Fruit fly (Drosophila melanogaster) whole organism, prepupa: ENCODE results near the gene CG33107.
A peak's percentile ranks its signal among the peaks of the same experiment; 100 is the strongest.

Source experiments
- Blimp-1 ChIP-seq: fragments of 200-800 bp; sonication (Bioruptor generic); optimal IDR thresholded peaks from 3 replicates; lab custom pipeline; 2017; ENCODE audit warnings: missing biosample characterization, missing genetic modification characterization, mild to moderate bottlenecking, moderate library complexity, missing genetic modification reagents
- CG10631 ChIP-seq: fragments of 200-800 bp; sonication (Bioruptor generic); optimal IDR thresholded peaks from 2 replicates; lab custom pipeline; 2016; ENCODE audit warnings: missing biosample characterization, missing genetic modification characterization
- CG11294 ChIP-seq: fragments of 200-800 bp; sonication (Bioruptor generic); IDR thresholded peaks from 2 replicates; pipeline ENCODE4 v1.3.6; 2022; ENCODE audit warnings: missing biosample characterization, missing genetic modification characterization
- CG11762 ChIP-seq: fragments of 200-800 bp; sonication (Bioruptor generic); optimal IDR thresholded peaks from 3 replicates; lab custom pipeline; 2016; ENCODE audit warnings: missing biosample characterization, missing genetic modification characterization; ENCODE audit not compliant: insufficient read depth
- CG11902 ChIP-seq: fragments of 200-800 bp; sonication (Bioruptor generic); optimal IDR thresholded peaks from 3 replicates; lab custom pipeline; 2016; ENCODE audit warnings: missing biosample characterization, missing genetic modification characterization
- CG15336 ChIP-seq: fragments of 200-800 bp; sonication (Bioruptor generic); IDR thresholded peaks from 2 replicates; pipeline ENCODE4 v1.3.6; 2022; ENCODE audit warnings: missing biosample characterization, missing genetic modification characterization
- CG1621 ChIP-seq: fragments of 200-800 bp; sonication (Bioruptor generic); optimal IDR thresholded peaks from 3 replicates; lab custom pipeline; 2018; ENCODE audit warnings: missing biosample characterization, mild to moderate bottlenecking, missing genetic modification characterization
- CG16779 ChIP-seq: fragments of 200-800 bp; sonication (Bioruptor generic); optimal IDR thresholded peaks from 3 replicates; lab custom pipeline; 2017; ENCODE audit warnings: missing biosample characterization, mild to moderate bottlenecking, missing genetic modification characterization
- CG3032 ChIP-seq: fragments of 200-800 bp; optimal IDR thresholded peaks from 2 replicates; lab custom pipeline; 2019; ENCODE audit warnings: missing biosample characterization, mild to moderate bottlenecking, missing genetic modification characterization, moderate library complexity
- CG34406 ChIP-seq: fragments of 200-800 bp; sonication (Bioruptor generic); optimal IDR thresholded peaks from 3 replicates; lab custom pipeline; 2016; ENCODE audit warnings: missing biosample characterization, missing genetic modification characterization
- CG3919 ChIP-seq: fragments of 200-800 bp; sonication (Bioruptor generic); optimal IDR thresholded peaks from 3 replicates; lab custom pipeline; 2016; ENCODE audit warnings: missing biosample characterization, missing genetic modification characterization
- CG4318 ChIP-seq: fragments of 200-800 bp; sonication (Bioruptor generic); optimal IDR thresholded peaks from 3 replicates; lab custom pipeline; 2017; ENCODE audit warnings: missing biosample characterization, mild to moderate bottlenecking, missing genetic modification characterization
- CG6163 ChIP-seq: fragments of 200-800 bp; sonication (Bioruptor generic); IDR thresholded peaks from 3 replicates; pipeline ENCODE4 v1.3.6; 2022; ENCODE audit warnings: missing biosample characterization, missing genetic modification characterization
- CG6276 ChIP-seq: fragments of 200-800 bp; sonication (Bioruptor generic); optimal IDR thresholded peaks from 2 replicates; lab custom pipeline; 2017; ENCODE audit warnings: missing biosample characterization, mild to moderate bottlenecking, missing genetic modification characterization
- CG6792 ChIP-seq: fragments of 200-800 bp; sonication (Bioruptor generic); optimal IDR thresholded peaks from 3 replicates; lab custom pipeline; 2016; ENCODE audit warnings: missing biosample characterization, missing genetic modification characterization
- CG6808 ChIP-seq: fragments of 200-800 bp; sonication (Bioruptor generic); optimal IDR thresholded peaks from 3 replicates; lab custom pipeline; 2017; ENCODE audit warnings: missing biosample characterization, missing genetic modification characterization, mild to moderate bottlenecking, moderate library complexity, missing genetic modification reagents
- CG6854 ChIP-seq: fragments of 200-800 bp; sonication (Bioruptor generic); optimal IDR thresholded peaks from 2 replicates; lab custom pipeline; 2017; ENCODE audit warnings: missing biosample characterization, mild to moderate bottlenecking, missing genetic modification characterization
- CG7368 ChIP-seq: fragments of 200-800 bp; sonication (Bioruptor generic); optimal IDR thresholded peaks from 3 replicates; lab custom pipeline; 2016; ENCODE audit warnings: missing biosample characterization, missing genetic modification characterization
- CG8119 ChIP-seq: fragments of 200-800 bp; sonication (Bioruptor generic); IDR thresholded peaks from 3 replicates; pipeline ENCODE4 v1.3.6; 2022; ENCODE audit warnings: missing biosample characterization, missing genetic modification characterization
- CG8319 ChIP-seq: fragments of 200-800 bp; sonication (Bioruptor generic); optimal IDR thresholded peaks from 3 replicates; lab custom pipeline; 2016; ENCODE audit warnings: missing biosample characterization, missing genetic modification characterization
- Eip75B ChIP-seq: fragments of 200-800 bp; sonication (Bioruptor generic); optimal IDR thresholded peaks from 3 replicates; lab custom pipeline; 2016; ENCODE audit warnings: missing biosample characterization, missing genetic modification characterization
- Eip93F ChIP-seq: fragments of 200-800 bp; sonication (Bioruptor generic); optimal IDR thresholded peaks from 2 replicates; lab custom pipeline; 2016; ENCODE audit warnings: missing biosample characterization, mild to moderate bottlenecking, missing genetic modification characterization
- Ets21C ChIP-seq: fragments of 200-800 bp; sonication (Bioruptor generic); optimal IDR thresholded peaks from 3 replicates; lab custom pipeline; 2016; ENCODE audit warnings: missing biosample characterization, missing genetic modification characterization
- Ets96B ChIP-seq: fragments of 200-800 bp; optimal IDR thresholded peaks from 2 replicates; lab custom pipeline; 2019; ENCODE audit warnings: missing biosample characterization, mild to moderate bottlenecking, missing genetic modification characterization, moderate library complexity
- Gug ChIP-seq: fragments of 200-800 bp; sonication (Bioruptor generic); IDR thresholded peaks from 2 replicates; pipeline ENCODE4 v1.3.6; 2022; ENCODE audit warnings: missing biosample characterization, missing genetic modification characterization
- Hr38 ChIP-seq: sonication (Bioruptor generic); optimal IDR thresholded peaks from 2 replicates; lab custom pipeline; 2016; ENCODE audit warnings: missing biosample characterization, missing genetic modification characterization
- Hr39 ChIP-seq: fragments of 200-800 bp; sonication (Bioruptor generic); optimal IDR thresholded peaks from 2 replicates; lab custom pipeline; 2016; ENCODE audit warnings: missing biosample characterization, missing genetic modification characterization
- Lpt ChIP-seq: fragments of 200-800 bp; sonication (Bioruptor generic); optimal IDR thresholded peaks from 3 replicates; lab custom pipeline; 2016; ENCODE audit warnings: missing biosample characterization, missing genetic modification characterization
- Met ChIP-seq: fragments of 200-800 bp; sonication (Bioruptor generic); optimal IDR thresholded peaks from 3 replicates; lab custom pipeline; 2016; ENCODE audit warnings: missing biosample characterization, missing genetic modification characterization
- Sox102F ChIP-seq: fragments of 200-800 bp; sonication (Bioruptor generic); optimal IDR thresholded peaks from 2 replicates; lab custom pipeline; 2016; ENCODE audit warnings: missing biosample characterization, mild to moderate bottlenecking, missing genetic modification characterization
- Sox14 ChIP-seq: fragments of 200-800 bp; sonication (Bioruptor generic); optimal IDR thresholded peaks from 3 replicates; lab custom pipeline; 2016; ENCODE audit warnings: missing biosample characterization, missing genetic modification characterization
- achi ChIP-seq: fragments of 200-800 bp; sonication (Bioruptor generic); optimal IDR thresholded peaks from 3 replicates; lab custom pipeline; 2016; ENCODE audit warnings: missing biosample characterization, missing genetic modification characterization
- acj6 ChIP-seq: fragments of 200-800 bp; sonication (Bioruptor generic); optimal IDR thresholded peaks from 3 replicates; lab custom pipeline; 2016; ENCODE audit warnings: missing biosample characterization, missing genetic modification characterization
- cyc ChIP-seq: fragments of 200-800 bp; sonication (Bioruptor generic); optimal IDR thresholded peaks from 3 replicates; lab custom pipeline; 2016; ENCODE audit warnings: missing biosample characterization, missing genetic modification characterization
- dac ChIP-seq: fragments of 200-800 bp; sonication (Bioruptor generic); optimal IDR thresholded peaks from 2 replicates; lab custom pipeline; 2017; ENCODE audit warnings: missing biosample characterization, mild to moderate bottlenecking, missing genetic modification characterization
- eg ChIP-seq: fragments of 200-800 bp; sonication (Bioruptor generic); IDR thresholded peaks from 3 replicates; pipeline ENCODE4 v1.3.6; 2022; ENCODE audit warnings: missing biosample characterization, missing genetic modification characterization
- esn ChIP-seq: fragments of 200-800 bp; sonication (Bioruptor generic); optimal IDR thresholded peaks from 2 replicates; lab custom pipeline; 2016; ENCODE audit warnings: missing biosample characterization, mild to moderate bottlenecking, missing genetic modification characterization, moderate library complexity
- fd85E ChIP-seq: fragments of 200-800 bp; sonication (Bioruptor generic); optimal IDR thresholded peaks from 3 replicates; lab custom pipeline; 2016; ENCODE audit warnings: missing biosample characterization, missing genetic modification characterization
- net ChIP-seq: fragments of 200-800 bp; sonication (Bioruptor generic); optimal IDR thresholded peaks from 3 replicates; lab custom pipeline; 2016; ENCODE audit warnings: missing biosample characterization, missing genetic modification characterization
- pdm3 ChIP-seq: fragments of 200-800 bp; sonication (Bioruptor generic); optimal IDR thresholded peaks from 3 replicates; lab custom pipeline; 2016; ENCODE audit warnings: missing biosample characterization, missing genetic modification characterization
- salr ChIP-seq, 2 experiments: fragments of 200-800 bp; sonication (Bioruptor generic); optimal IDR thresholded peaks; 3 replicates each; lab custom pipeline; 2016 to 2018; ENCODE audit warnings: missing biosample characterization in 2 of 2, missing genetic modification characterization in 2 of 2, mild to moderate bottlenecking in 1 of 2
- spab ChIP-seq: fragments of 200-800 bp; sonication (Bioruptor generic); optimal IDR thresholded peaks from 2 replicates; lab custom pipeline; 2017; ENCODE audit warnings: missing biosample characterization, mild to moderate bottlenecking, missing genetic modification characterization, missing genetic modification reagents
- ss ChIP-seq, 2 experiments: fragments of 200-800 bp; sonication (Bioruptor generic); optimal IDR thresholded peaks; 2 replicates in 1 of 2; 3 replicates in 1 of 2; lab custom pipeline; 2017 to 2018; ENCODE audit warnings: mild to moderate bottlenecking in 2 of 2, missing biosample characterization in 2 of 2, missing genetic modification characterization in 2 of 2, moderate library complexity in 1 of 2
- svp ChIP-seq: fragments of 200-800 bp; sonication (Bioruptor generic); peaks from one replicate; lab custom pipeline; 2016; ENCODE audit warnings: missing biosample characterization, missing genetic modification characterization
- topi ChIP-seq: fragments of 200-800 bp; sonication (Bioruptor generic); optimal IDR thresholded peaks from 3 replicates; lab custom pipeline; 2016; ENCODE audit warnings: missing biosample characterization, missing genetic modification characterization
- vri ChIP-seq: fragments of 200-800 bp; sonication (Bioruptor generic); optimal IDR thresholded peaks from 3 replicates; lab custom pipeline; 2016; ENCODE audit warnings: missing biosample characterization, mild to moderate bottlenecking, missing genetic modification characterization

Gene CG33107

DNA sequence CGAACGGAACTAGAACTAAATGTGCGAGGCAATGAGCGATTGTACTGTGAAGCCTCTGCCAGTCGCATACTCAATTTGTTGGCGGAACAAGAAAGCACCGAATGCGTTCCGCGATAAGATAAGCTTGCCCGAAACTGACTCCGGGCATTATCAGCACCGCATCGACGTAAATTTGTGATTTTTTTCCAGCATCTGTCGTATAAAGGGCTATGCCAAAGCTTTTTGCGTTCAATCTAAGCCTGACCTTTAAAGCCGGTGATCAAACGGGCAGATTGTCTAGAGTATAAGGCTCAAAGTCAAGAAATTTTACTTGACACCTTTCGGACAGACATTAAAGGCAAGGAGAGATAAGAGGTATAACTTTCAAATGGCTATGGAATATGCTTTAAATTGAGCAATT lies 38.5 kb downstream of the CG33107 start:
- TF ChIP-seq Eip93F (GFP tag; lab: Kevin White, UChicago) (no peak), CG4318 (GFP tag; lab: Kevin White, UChicago) (no peak), CG6854 (no peak), CG8319 (no peak), CG8119 (no peak), Gug (GFP tag; lab: Robert Waterston, UW) (no peak), CG1621 (tag; lab: Kevin White, UChicago) (no peak), Blimp-1 (GFP tag; lab: Kevin White, UChicago) (no peak)
- TF ChIP-seq, all 60 proteins: peak for 0

DNA sequence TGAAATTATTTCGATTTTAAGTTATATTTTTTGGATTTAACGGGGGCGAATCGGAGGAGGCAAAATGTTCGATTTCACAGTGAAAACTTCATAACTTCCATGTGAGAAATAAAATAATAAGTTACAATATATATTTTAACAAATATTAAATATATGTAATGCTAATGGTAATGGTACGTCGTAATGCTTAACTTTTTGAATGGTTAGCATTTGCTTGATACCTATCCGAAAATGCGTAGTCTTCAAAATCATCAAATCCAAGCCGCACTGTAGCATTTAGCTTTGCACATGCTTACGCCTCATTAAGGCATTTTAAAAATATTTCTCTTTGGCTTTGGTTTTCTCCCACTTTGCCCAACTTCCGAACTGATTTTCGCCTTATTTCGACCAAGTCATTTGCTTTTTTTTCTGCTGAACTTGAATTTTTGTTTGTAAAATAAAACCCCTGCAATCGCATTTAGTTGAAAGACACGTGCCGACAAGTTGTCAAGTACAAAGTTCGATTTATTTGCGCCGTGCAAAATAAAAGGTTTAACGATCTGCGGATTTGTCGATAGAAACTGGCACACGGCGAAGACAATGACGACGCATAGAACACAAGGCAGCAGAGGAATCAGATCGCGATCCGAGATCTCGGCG lies 41.6 kb downstream of the CG33107 start:
- TF ChIP-seq svp (GFP tag; lab: Kevin White, UChicago) (peak; percentile 39), Hr38 (GFP tag; lab: Kevin White, UChicago) (no peak)

dm6 chr3R:22540686-22541085 lies 43.8 kb downstream of the CG33107 start:
- TF ChIP-seq acj6 (GFP tag; lab: Kevin White, UChicago) (no peak), CG16779 (no peak), CG3919 (GFP tag; lab: Kevin White, UChicago) (no peak), CG11902 (GFP tag; lab: Kevin White, UChicago) (no peak), Lpt (GFP tag; lab: Kevin White, UChicago) (no peak), CG15336 (no peak), CG3032 (no peak)

DNA sequence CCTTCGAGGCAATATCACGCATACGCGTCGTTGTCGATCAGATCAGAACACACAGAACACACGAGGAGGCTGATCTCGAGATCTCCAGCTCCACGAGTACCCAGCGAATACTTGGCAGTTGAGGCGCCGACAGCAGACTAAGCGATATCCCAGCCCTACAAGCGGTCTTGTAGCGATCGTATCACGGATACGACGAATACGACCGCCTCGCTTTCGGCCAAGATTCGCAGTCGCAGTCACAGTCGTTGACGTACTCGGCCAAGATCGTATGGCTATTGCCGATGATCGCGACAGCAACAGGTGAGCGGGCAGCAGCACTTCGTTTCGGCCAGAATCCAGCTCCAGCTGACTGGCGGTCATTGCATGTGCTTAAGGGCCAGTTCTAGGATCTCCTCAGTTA lies 44.8 kb downstream of the CG33107 start, which contains the start of gene CG5326:
CG5326 (minus strand) TSS at position 158 of the 400 bp plus-strand sequence.
- TF ChIP-seq net (GFP tag; lab: Kevin White, UChicago) (no peak), eg (GFP tag; lab: Robert Waterston, UW) (0 out of 3 replicates have a peak, but pooled peaks have one; percentile 15), CG7368 (GFP tag; lab: Kevin White, UChicago) (no peak), svp (GFP tag; lab: Kevin White, UChicago) (no peak), CG3032 (no peak), CG10631 (GFP tag; lab: Kevin White, UChicago) (no peak), topi (GFP tag; lab: Kevin White, UChicago) (no peak), Ets96B (tag; lab: Kevin White, UChicago) (no peak), Hr38 (GFP tag; lab: Kevin White, UChicago) (no peak), Blimp-1 (GFP tag; lab: Kevin White, UChicago) (no peak), CG6792 (no peak), CG34406 (GFP tag; lab: Kevin White, UChicago) (no peak), CG6163 (GFP tag; lab: Robert Waterston, UW) (no peak), Met (no peak), achi (GFP tag; lab: Kevin White, UChicago) (no peak), Eip93F (GFP tag; lab: Kevin White, UChicago) (no peak), CG8119 (no peak), dac (GFP tag; lab: Kevin White, UChicago) (no peak), ss (GFP tag; optimal IDR thresholded peaks at IDR 0.05; lab: Kevin White, UChicago) (peak; percentile 35 to 69), vri (GFP tag; lab: Kevin White, UChicago) (no peak), Eip75B (GFP tag; lab: Kevin White, UChicago) (no peak), Hr39 (GFP tag; lab: Kevin White, UChicago) (no peak), esn (no peak), cyc (no peak), CG6808 (GFP tag; lab: Kevin White, UChicago) (peak; percentile 40), salr (GFP tag; optimal IDR thresholded peaks at IDR 0.05; lab: Kevin White, UChicago) (no peak), Sox14 (GFP tag; lab: Kevin White, UChicago) (no peak), Sox102F (GFP tag; lab: Kevin White, UChicago) (no peak), fd85E (GFP tag; lab: Kevin White, UChicago) (no peak), spab (no peak), Ets21C (GFP tag; lab: Kevin White, UChicago) (no peak), Gug (GFP tag; lab: Robert Waterston, UW) (no peak), pdm3 (GFP tag; lab: Kevin White, UChicago) (no peak), CG6276 (GFP tag; lab: Kevin White, UChicago) (no peak), CG11294 (GFP tag; lab: Robert Waterston, UW) (no peak), CG11762 (no peak), acj6 (GFP tag; lab: Kevin White, UChicago) (no peak), CG3919 (GFP tag; lab: Kevin White, UChicago) (peak; percentile 39)
